Fruit fly (Drosophila melanogaster) whole organism, embryonic: Measurements from ENCODE around the gene SPH93.

Experiments used
- B-H2 ChIP-seq: fragments of 200-800 bp; sonication (Bioruptor generic); optimal IDR thresholded peaks from 2 replicates; lab custom pipeline; 2018; ENCODE audit warnings: missing biosample characterization, mild to moderate bottlenecking, missing genetic modification characterization
- CG10267 ChIP-seq: fragments of 200-800 bp; sonication (Bioruptor generic); optimal IDR thresholded peaks from 2 replicates; lab custom pipeline; 2018; ENCODE audit warnings: missing biosample characterization, mild to moderate bottlenecking, missing genetic modification characterization, moderate library complexity
- CG10654 ChIP-seq: fragments of 200-800 bp; sonication (Bioruptor generic); optimal IDR thresholded peaks from 2 replicates; lab custom pipeline; 2016; ENCODE audit warnings: missing biosample characterization, missing genetic modification characterization
- CG11247 ChIP-seq: fragments of 200-800 bp; sonication (Bioruptor generic); IDR thresholded peaks from 2 replicates; pipeline ENCODE4 v1.3.6; 2022; ENCODE audit warnings: missing biosample characterization, missing genetic modification characterization
- CG12155 ChIP-seq: fragments of 200-800 bp; sonication (Bioruptor generic); optimal IDR thresholded peaks from 3 replicates; lab custom pipeline; 2016; ENCODE audit warnings: missing biosample characterization, missing genetic modification characterization
- CG12659 ChIP-seq: fragments of 200-800 bp; sonication (Bioruptor generic); optimal IDR thresholded peaks from 3 replicates; lab custom pipeline; 2017; ENCODE audit warnings: mild to moderate bottlenecking, missing biosample characterization, missing genetic modification reagents, missing genetic modification characterization
- CG14050 ChIP-seq: fragments of 200-800 bp; sonication (Bioruptor generic); IDR thresholded peaks from 3 replicates; pipeline ENCODE4 v1.3.6; 2022; ENCODE audit warnings: missing biosample characterization, missing genetic modification characterization
- CG14710 ChIP-seq: fragments of 200-800 bp; sonication (Bioruptor generic); optimal IDR thresholded peaks from 3 replicates; lab custom pipeline; 2019; ENCODE audit warnings: missing biosample characterization, mild to moderate bottlenecking, missing genetic modification characterization, moderate library complexity
- CG15269 ChIP-seq: fragments of 200-800 bp; sonication (Bioruptor generic); optimal IDR thresholded peaks from 2 replicates; lab custom pipeline; 2018; ENCODE audit warnings: missing biosample characterization, mild to moderate bottlenecking, missing genetic modification characterization, moderate library complexity
- CG1603 ChIP-seq: fragments of 200-800 bp; sonication (Bioruptor generic); optimal IDR thresholded peaks from 2 replicates; lab custom pipeline; 2019; ENCODE audit warnings: missing biosample characterization, mild to moderate bottlenecking, missing genetic modification characterization, moderate library complexity
- CG18262 ChIP-seq: fragments of 200-800 bp; optimal IDR thresholded peaks from 3 replicates; lab custom pipeline; 2019; ENCODE audit warnings: missing biosample characterization, mild to moderate bottlenecking, missing genetic modification characterization, moderate library complexity
- CG32532 ChIP-seq: fragments of 200-800 bp; sonication (Bioruptor generic); IDR thresholded peaks from 2 replicates; pipeline ENCODE4 v1.3.6; 2022; ENCODE audit warnings: missing biosample characterization, missing genetic modification characterization
- CG4617 ChIP-seq: fragments of 200-800 bp; sonication (Bioruptor generic); optimal IDR thresholded peaks from 3 replicates; lab custom pipeline; 2016; ENCODE audit warnings: missing biosample characterization, missing genetic modification characterization, borderline replicate concordance
- CG6791 ChIP-seq: fragments of 200-800 bp; sonication (Bioruptor generic); IDR thresholded peaks from 3 replicates; pipeline ENCODE4 v1.3.6; 2022; ENCODE audit warnings: missing biosample characterization, missing genetic modification characterization; ENCODE audit not compliant: partially characterized antibody
- CG7963 ChIP-seq: fragments of 200-800 bp; sonication (Bioruptor generic); IDR thresholded peaks from 3 replicates; pipeline ENCODE4 v1.3.6; 2022; ENCODE audit warnings: missing biosample characterization, missing genetic modification characterization; ENCODE audit not compliant: partially characterized antibody
- D19B ChIP-seq: fragments of 200-800 bp; sonication (Bioruptor generic); optimal IDR thresholded peaks from 2 replicates; lab custom pipeline; 2017; ENCODE audit warnings: missing biosample characterization, mild to moderate bottlenecking, missing genetic modification characterization
- Doc3 ChIP-seq: fragments of 200-800 bp; sonication (Bioruptor generic); IDR thresholded peaks from 3 replicates; pipeline ENCODE4 v1.3.6; 2022; ENCODE audit warnings: missing biosample characterization, missing genetic modification characterization; ENCODE audit not compliant: partially characterized antibody
- E2f2 ChIP-seq: fragments of 200-800 bp; sonication (Bioruptor generic); IDR thresholded peaks from 2 replicates; pipeline ENCODE4 v1.3.6; 2022; ENCODE audit warnings: missing biosample characterization, missing genetic modification characterization
- Ets65A ChIP-seq: fragments of 200-800 bp; sonication (Bioruptor generic); peaks from one replicate; lab custom pipeline; 2016; ENCODE audit warnings: missing biosample characterization, missing genetic modification characterization
- Ets97D ChIP-seq: fragments of 200-800 bp; sonication (Bioruptor generic); optimal IDR thresholded peaks from 3 replicates; lab custom pipeline; 2016; ENCODE audit warnings: missing biosample characterization, missing genetic modification characterization
- HmgZ ChIP-seq: fragments of 200-800 bp; sonication (Bioruptor generic); optimal IDR thresholded peaks from 2 replicates; lab custom pipeline; 2018; ENCODE audit warnings: missing biosample characterization, mild to moderate bottlenecking, missing genetic modification characterization
- Hmr ChIP-seq: fragments of 200-800 bp; sonication (Bioruptor generic); optimal IDR thresholded peaks from 3 replicates; lab custom pipeline; 2017; ENCODE audit warnings: mild to moderate bottlenecking, missing biosample characterization, missing genetic modification reagents, missing genetic modification characterization
- Hr78 ChIP-seq, 2 experiments: fragments of 200-800 bp in 1 of 2; fragments of >200 bp in 1 of 2; sonication (Bioruptor generic) in 1 of 2; optimal IDR thresholded peaks; 2 replicates each; lab custom pipeline; 2017 to 2019; ENCODE audit warnings: missing biosample characterization in 2 of 2, missing genetic modification characterization in 2 of 2, mild to moderate bottlenecking in 1 of 2, moderate library complexity in 1 of 2
- Kr ChIP-seq: fragments of 200-800 bp; sonication (Bioruptor generic); optimal IDR thresholded peaks from 2 replicates; lab custom pipeline; 2017; ENCODE audit warnings: missing biosample characterization, mild to moderate bottlenecking, missing genetic modification characterization
- MBD-R2 ChIP-seq: fragments of 200-800 bp; sonication (Bioruptor generic); IDR thresholded peaks from 2 replicates; pipeline ENCODE4 v1.3.6; 2022; ENCODE audit warnings: missing biosample characterization, missing genetic modification characterization
- Med ChIP-seq: fragments of 200-800 bp; sonication (Bioruptor generic); peaks from one replicate; lab custom pipeline; 2016; ENCODE audit warnings: missing biosample characterization, missing genetic modification characterization, mild to moderate bottlenecking, inconsistent platforms, moderate library complexity
- Myb ChIP-seq: fragments of 200-800 bp; sonication (Bioruptor generic); optimal IDR thresholded peaks from 2 replicates; lab custom pipeline; 2016; ENCODE audit warnings: missing biosample characterization, missing genetic modification characterization
- Neu2 ChIP-seq: fragments of 200-800 bp; sonication (Bioruptor generic); optimal IDR thresholded peaks from 3 replicates; lab custom pipeline; 2016; ENCODE audit warnings: missing biosample characterization, missing genetic modification characterization, borderline replicate concordance
- Nf-YA ChIP-seq: fragments of 200-800 bp; sonication (Bioruptor generic); IDR thresholded peaks from 2 replicates; pipeline ENCODE4 v1.3.6; 2022; ENCODE audit warnings: missing biosample characterization, missing genetic modification characterization
- Nf-YB ChIP-seq: fragments of 200-800 bp; sonication (Bioruptor generic); optimal IDR thresholded peaks from 3 replicates; lab custom pipeline; 2019; ENCODE audit warnings: missing biosample characterization, mild to moderate bottlenecking, missing genetic modification characterization, moderate library complexity
- Opbp ChIP-seq: fragments of 200-800 bp; sonication (Bioruptor generic); IDR thresholded peaks from 3 replicates; pipeline ENCODE4 v1.3.6; 2022; ENCODE audit warnings: missing biosample characterization, missing genetic modification characterization; ENCODE audit not compliant: partially characterized antibody
- Rfx ChIP-seq: fragments of 200-800 bp; sonication (Bioruptor generic); IDR thresholded peaks from 2 replicates; pipeline ENCODE4 v1.3.6; 2022; ENCODE audit warnings: missing biosample characterization, missing genetic modification characterization
- chinmo ChIP-seq: fragments of 200-800 bp; sonication (Bioruptor generic); IDR thresholded peaks from 4 replicates; pipeline ENCODE4 v1.3.6; 2022; ENCODE audit warnings: missing biosample characterization, missing genetic modification characterization; ENCODE audit not compliant: partially characterized antibody
- fu2 ChIP-seq: fragments of 200-800 bp; sonication (Bioruptor generic); optimal IDR thresholded peaks from 2 replicates; lab custom pipeline; 2016; ENCODE audit warnings: missing biosample characterization, missing genetic modification characterization
- hbn ChIP-seq: fragments of 200-800 bp; sonication (Bioruptor generic); IDR thresholded peaks from 2 replicates; pipeline ENCODE4 v1.3.6; 2022; ENCODE audit warnings: missing biosample characterization, missing genetic modification characterization; ENCODE audit not compliant: partially characterized antibody
- hkb ChIP-seq, 2 experiments: fragments of 200-800 bp in 1 of 2; fragments of >200 bp in 1 of 2; sonication (Bioruptor generic) in 1 of 2; IDR thresholded peaks in 1 of 2; optimal IDR thresholded peaks in 1 of 2; 2 replicates each; pipeline versions ENCODE4 v1.3.6 to Lab custom; 2017 to 2022; ENCODE audit warnings: missing biosample characterization in 1 of 2, missing genetic modification characterization in 1 of 2
- lbe ChIP-seq: fragments of 200-800 bp; sonication (Bioruptor generic); optimal IDR thresholded peaks from 2 replicates; lab custom pipeline; 2016; ENCODE audit warnings: missing biosample characterization, mild to moderate bottlenecking, missing genetic modification characterization
- phol ChIP-seq: fragments of 200-800 bp; sonication (Bioruptor generic); optimal IDR thresholded peaks from 3 replicates; lab custom pipeline; 2018; ENCODE audit warnings: missing biosample characterization, mild to moderate bottlenecking, missing genetic modification characterization, moderate library complexity
- row ChIP-seq: fragments of 200-800 bp; sonication (Bioruptor generic); IDR thresholded peaks from 3 replicates; pipeline ENCODE4 v1.3.6; 2022; ENCODE audit warnings: missing biosample characterization, missing genetic modification characterization
- sd ChIP-seq: fragments of 200-800 bp; sonication (Bioruptor generic); optimal IDR thresholded peaks from 3 replicates; lab custom pipeline; 2018; ENCODE audit warnings: missing biosample characterization, mild to moderate bottlenecking, missing genetic modification characterization, moderate library complexity
- sens ChIP-seq: fragments of 200-800 bp; sonication (Bioruptor generic); peaks from one replicate; lab custom pipeline; 2016; ENCODE audit warnings: missing biosample characterization, missing genetic modification characterization
- sob ChIP-seq: fragments of 200-800 bp; sonication (Bioruptor generic); IDR thresholded peaks from 2 replicates; pipeline ENCODE4 v1.3.6; 2022; ENCODE audit warnings: missing biosample characterization, missing genetic modification characterization
- trem ChIP-seq: fragments of 200-800 bp; optimal IDR thresholded peaks from 3 replicates; lab custom pipeline; 2019; ENCODE audit warnings: missing biosample characterization, mild to moderate bottlenecking, missing genetic modification characterization, moderate library complexity
- unc-4 ChIP-seq: fragments of 200-800 bp; sonication (Bioruptor generic); IDR thresholded peaks from 2 replicates; pipeline ENCODE4 v1.3.6; 2022; ENCODE audit warnings: missing biosample characterization, missing genetic modification characterization; ENCODE audit not compliant: partially characterized antibody
- vnd ChIP-seq: fragments of 200-800 bp; sonication (Bioruptor generic); IDR thresholded peaks from 3 replicates; pipeline ENCODE4 v1.3.6; 2022; ENCODE audit warnings: missing biosample characterization, missing genetic modification characterization; ENCODE audit not compliant: partially characterized antibody
- vvl ChIP-seq: fragments of 200-800 bp; sonication (Bioruptor generic); IDR thresholded peaks from 2 replicates; pipeline ENCODE4 v1.3.6; 2022; ENCODE audit warnings: missing biosample characterization, missing genetic modification characterization
- zen ChIP-seq: fragments of 200-800 bp; sonication (Bioruptor generic); optimal IDR thresholded peaks from 3 replicates; lab custom pipeline; 2018; ENCODE audit warnings: missing biosample characterization, mild to moderate bottlenecking, missing genetic modification characterization, moderate library complexity

The SPH93 gene

DNA sequence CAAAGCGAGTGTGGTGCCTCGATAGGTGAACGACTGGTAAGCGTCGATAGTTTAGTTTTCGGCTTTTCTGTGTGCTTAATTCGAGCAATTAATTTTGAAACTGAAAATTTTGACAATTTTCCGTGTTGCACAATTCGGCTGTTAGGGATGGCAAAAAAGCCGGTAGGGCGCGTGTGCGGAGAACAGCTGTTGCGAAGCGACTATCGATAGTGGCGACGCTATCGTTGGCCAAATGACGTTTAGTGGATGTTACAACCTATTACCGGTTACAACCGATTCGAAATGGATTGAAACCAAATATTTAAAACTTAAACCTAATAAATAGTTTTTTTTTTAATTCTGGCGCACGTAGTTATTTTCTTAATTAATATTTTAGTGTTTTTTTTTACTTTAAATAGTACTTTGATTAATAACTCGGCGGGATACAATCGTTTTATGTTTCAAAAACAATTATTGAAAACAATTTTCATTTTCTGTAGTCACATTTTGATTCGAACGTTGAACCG, 45.3 kb upstream of the SPH93 start, which contains the start of the genes mEFTs and Dhc36C (continued):
- peak; percentile 66 for TF ChIP-seq Ets97D (GFP tag; lab: Kevin White, UChicago)
- no peak for TF ChIP-seq Nf-YA (GFP tag; lab: Robert Waterston, UW)
- peak; percentile 66 for TF ChIP-seq Myb
- TF ChIP-seq Hmr (GFP tag; lab: Kevin White, UChicago), result peak; percentile 38
- peak; percentile 90 for TF ChIP-seq CG6791
- no peak for TF ChIP-seq CG15269 (tag; lab: Kevin White, UChicago)
- peak; percentile 85 for TF ChIP-seq unc-4 (GFP tag; lab: Robert Waterston, UW)
- TF ChIP-seq hbn (GFP tag; lab: Robert Waterston, UW), result peak; percentile 60
- TF ChIP-seq CG7963 (GFP tag; lab: Robert Waterston, UW), result peak; percentile 75
- TF ChIP-seq hkb (optimal IDR thresholded peaks at IDR 0.05; lab: Kevin White, UChicago), result no peak
- TF ChIP-seq hkb (GFP tag; IDR thresholded peaks at IDR 0.05; lab: Robert Waterston, UW), result peak; percentile 21; the same call in 1 of the 2 replicates
- peak; percentile 18; the same call in 1 of the 2 replicates for TF ChIP-seq vvl (GFP tag; lab: Robert Waterston, UW)
- TF ChIP-seq Rfx, result peak; percentile 51
- peak; percentile 56 for TF ChIP-seq phol (tag; lab: Kevin White, UChicago)
- TF ChIP-seq row (GFP tag; lab: Robert Waterston, UW), result no peak; the same call in 2 of the 3 replicates
- TF ChIP-seq E2f2 (GFP tag; lab: Robert Waterston, UW), result peak; percentile 86
- TF ChIP-seq Opbp, result peak; percentile 95
- TF ChIP-seq Neu2, result no peak
- TF ChIP-seq vnd, result peak; percentile 62; the same call in 2 of the 3 replicates
- peak; percentile 60 for TF ChIP-seq CG1603
- no peak for TF ChIP-seq B-H2 (GFP tag; lab: Kevin White, UChicago)
- peak; percentile 37 for TF ChIP-seq HmgZ (tag; lab: Kevin White, UChicago)
- TF ChIP-seq CG10654, result no peak
- TF ChIP-seq trem (tag; lab: Kevin White, UChicago), result peak; percentile 51
- peak; percentile 76 for TF ChIP-seq Doc3
- TF ChIP-seq CG4617 (GFP tag; lab: Kevin White, UChicago), result peak; percentile 46
- TF ChIP-seq CG12659 (GFP tag; lab: Kevin White, UChicago), result peak; percentile 18
- no peak for TF ChIP-seq Kr (GFP tag; lab: Kevin White, UChicago)
- peak; percentile 87 for TF ChIP-seq CG10267 (tag; lab: Kevin White, UChicago)
- TF ChIP-seq Med (GFP tag; lab: Kevin White, UChicago), result peak; percentile 85
- peak; percentile 35 for TF ChIP-seq Ets65A (GFP tag; lab: Kevin White, UChicago)
- TF ChIP-seq chinmo, result peak; percentile 84; the same call in 3 of the 4 replicates
- peak; percentile 27; the same call in 1 of the 2 replicates for TF ChIP-seq sob (GFP tag; lab: Robert Waterston, UW)

dm6 chr2L:17498721-17499120, 43.0 kb upstream of the SPH93 start, which contains the start of gene CG15142:
CG15142 (minus strand) TSS chr2L:17498821.
- TF ChIP-seq sens (GFP tag; lab: Kevin White, UChicago), result peak; percentile 2
- no peak for TF ChIP-seq sd (tag; lab: Kevin White, UChicago)
- TF ChIP-seq CG11247 (GFP tag; lab: Robert Waterston, UW), result no peak

DNA sequence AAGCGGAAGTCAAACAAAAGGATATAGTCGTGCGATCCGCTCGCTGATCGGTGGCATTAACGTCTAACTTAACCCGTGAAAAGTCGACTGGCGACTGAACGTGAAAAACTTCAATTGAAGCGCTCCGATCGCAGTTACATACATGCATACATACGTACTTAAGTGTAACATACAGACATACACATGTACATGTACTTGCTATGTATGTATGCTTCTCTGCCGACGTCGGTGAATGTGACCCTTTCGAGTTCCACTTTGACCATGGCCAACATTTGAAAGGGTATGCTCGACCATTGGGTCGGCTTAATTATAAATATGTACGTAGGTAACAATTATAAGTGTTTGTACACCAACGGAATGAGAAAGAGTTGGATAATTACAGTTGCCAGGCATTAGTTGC, 41.4 kb upstream of the SPH93 start, which contains the start of gene qua:
Gene qua, minus strand, starts transcription at position 101 of the 400 bp plus-strand sequence.
- TF ChIP-seq CG1603 (peak; percentile 5), CG32532 (no peak), CG14710 (tag; lab: Kevin White, UChicago) (peak; percentile 3), CG18262 (peak; percentile 30), CG14050 (GFP tag; lab: Robert Waterston, UW) (no peak), fu2 (no peak), CG12155 (GFP tag; lab: Kevin White, UChicago) (no peak), Hr78 (GFP tag; optimal IDR thresholded peaks at IDR 0.05; lab: Kevin White, UChicago) (peak in 1 of 2 experiments; percentile 74), trem (tag; lab: Kevin White, UChicago) (no peak), D19B (peak; percentile 33), lbe (no peak), zen (peak; percentile 10), MBD-R2 (GFP tag; lab: Robert Waterston, UW) (no peak), unc-4 (GFP tag; lab: Robert Waterston, UW) (no peak), Nf-YB (GFP tag; lab: Kevin White, UChicago) (no peak)
